Worm (Caenorhabditis elegans) whole organism, L1 larva: ENCODE results near the gene ifta-2.

Experiments
- ces-1 ChIP-seq: fragments of 150-350 bp; optimal IDR thresholded peaks from 2 replicates; lab custom pipeline; 2014; ENCODE audit warnings: missing biosample characterization, missing genetic modification reagents, missing genetic modification characterization
- dpl-1 ChIP-seq, 3 experiments: fragments of 150-350 bp in 2 of 3; sonication (generic microtip) in 1 of 3; optimal IDR thresholded peaks; 2 replicates each; lab custom pipeline; 2014 to 2017; ENCODE audit warnings: missing biosample characterization in 3 of 3, missing genetic modification characterization in 3 of 3, missing genetic modification reagents in 3 of 3
- elt-3 ChIP-seq, 6 experiments: fragments of 150-350 bp in 1 of 6; sonication (generic microtip); optimal IDR thresholded peaks; 2 replicates each; lab custom pipeline; 2017 to 2018; ENCODE audit warnings: missing biosample characterization in 6 of 6, missing genetic modification characterization in 6 of 6, inconsistent platforms in 1 of 6
- lin-35 ChIP-seq, 2 experiments: fragments of 150-350 bp; optimal IDR thresholded peaks; 2 replicates each; lab custom pipeline; 2014; ENCODE audit warnings: missing biosample characterization in 2 of 2, missing genetic modification characterization in 2 of 2, missing genetic modification reagents in 2 of 2
- nhr-19 ChIP-seq: fragments of 200-800 bp; sonication (Bioruptor generic); conservative IDR thresholded peaks from 2 replicates; pipeline ENCODE4 v1.3.6; 2022; ENCODE audit warnings: missing genetic modification characterization, missing compliant biosample characterization
- skn-1 ChIP-seq: fragments of 150-350 bp; optimal IDR thresholded peaks from 2 replicates; lab custom pipeline; 2014; ENCODE audit warnings: missing biosample characterization, missing genetic modification characterization
- sox-4 ChIP-seq: sonication (generic microtip); optimal IDR thresholded peaks from 2 replicates; lab custom pipeline; 2016; ENCODE audit warnings: missing genetic modification characterization, missing compliant biosample characterization
- tlp-1 ChIP-seq: fragments of 150-350 bp; optimal IDR thresholded peaks from 2 replicates; lab custom pipeline; 2014; ENCODE audit warnings: missing biosample characterization, missing genetic modification characterization
- unc-62 ChIP-seq: fragments of 150-350 bp; optimal IDR thresholded peaks from 2 replicates; lab custom pipeline; 2014; ENCODE audit warnings: missing biosample characterization, missing genetic modification reagents, missing genetic modification characterization
- unc-86 ChIP-seq: sonication (generic microtip); optimal IDR thresholded peaks from 2 replicates; lab custom pipeline; 2016; ENCODE audit warnings: missing genetic modification characterization, missing compliant biosample characterization
- zip-4 ChIP-seq: fragments of 200-800 bp; sonication (Bioruptor generic); optimal IDR thresholded peaks from 2 replicates; lab custom pipeline; 2018; ENCODE audit warnings: mild to moderate bottlenecking, missing genetic modification characterization, moderate library complexity, missing compliant biosample characterization

DNA sequence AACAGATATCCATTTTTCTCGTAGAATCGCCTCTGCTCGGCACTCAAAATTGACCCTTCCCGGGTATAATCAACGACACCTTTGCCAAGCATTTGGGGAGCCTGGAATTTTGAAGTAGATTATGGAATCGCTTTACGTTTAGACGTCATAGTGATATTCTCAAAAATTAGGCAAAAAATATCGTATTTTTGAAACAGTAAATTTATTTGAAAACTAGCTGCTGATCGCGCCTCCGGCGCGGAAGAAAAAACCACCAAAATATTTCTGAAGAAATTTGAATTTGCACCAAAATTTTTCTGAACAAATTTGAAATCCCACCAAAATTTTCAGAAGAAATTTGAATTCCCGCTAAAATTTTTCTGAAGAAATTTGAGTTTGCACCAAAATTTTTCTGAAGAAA lies 39.4 kb downstream of the ifta-2 start, which contains the start of gene ZK550.6:
- no peak for TF ChIP-seq tlp-1 (tag; lab: Kevin White, UChicago)
- TF ChIP-seq zip-4 (GFP tag; lab: Kevin White, UChicago) = no peak
- no peak for TF ChIP-seq dpl-1 (GFP tag; optimal IDR thresholded peaks at IDR 0.05; lab: Kevin White, UChicago)
- no peak for TF ChIP-seq unc-86 (tag; lab: Kevin White, UChicago)
- TF ChIP-seq elt-3 (tag; optimal IDR thresholded peaks at IDR 0.05; lab: Kevin White, UChicago) = no peak
- TF ChIP-seq nhr-19 = no peak
- no peak for TF ChIP-seq unc-62 (GFP tag; lab: Kevin White, UChicago)
- no peak for TF ChIP-seq lin-35 (GFP tag; optimal IDR thresholded peaks at IDR 0.05; lab: Kevin White, UChicago)
- no peak for TF ChIP-seq ces-1 (GFP tag; lab: Kevin White, UChicago)
- no peak for TF ChIP-seq sox-4 (tag; lab: Kevin White, UChicago)
- TF ChIP-seq skn-1 = no peak
